Worm (Caenorhabditis elegans): ENCODE measurements around the gene srw-118.

- no peak for TF ChIP-seq ahr-1 (tag; optimal IDR thresholded peaks at IDR 0.05)
- no peak for TF ChIP-seq hlh-15 (tag; optimal IDR thresholded peaks at IDR 0.05)
- TF ChIP-seq unc-42 (tag; optimal IDR thresholded peaks at IDR 0.05) = no peak
- TF ChIP-seq rnt-1 (tag; optimal IDR thresholded peaks at IDR 0.05) = no peak
- no peak for TF ChIP-seq sox-2 (GFP tag; IDR thresholded peaks at IDR 0.05)
- no peak for TF ChIP-seq unc-55 (GFP tag; optimal IDR thresholded peaks at IDR 0.05)
- no peak for TF ChIP-seq ets-4 (tag; optimal IDR thresholded peaks at IDR 0.05)
- TF ChIP-seq pag-3 (tag; optimal IDR thresholded peaks at IDR 0.05; ENCODE audit: borderline replicate concordance) = no peak
These were observed 15.1 kb downstream of the srw-118 start, which contains the start of gene srh-88 for ce11 chrV:2964786-2965185.

Data from whole organism, late embryonic.